Worm (Caenorhabditis elegans) whole organism, midembryonic: Measurements from ENCODE around the gene cyp-13A5.

ENCODE experiments used
- T22C8.4 ChIP-seq: fragments of 200-800 bp; sonication (Bioruptor generic); IDR thresholded peaks from 2 replicates; pipeline ENCODE4 v1.3.6; 2022; ENCODE audit warnings: missing genetic modification characterization, missing compliant biosample characterization
- cog-1 ChIP-seq: sonication (generic microtip); optimal IDR thresholded peaks from 2 replicates; lab custom pipeline; 2016; ENCODE audit warnings: missing genetic modification characterization, missing compliant biosample characterization
- flt-1 ChIP-seq: fragments of 200-800 bp; sonication (Bioruptor generic); IDR thresholded peaks from 2 replicates; pipeline ENCODE4 v1.3.6; 2022; ENCODE audit warnings: missing genetic modification characterization, missing compliant biosample characterization
- klf-2 ChIP-seq: fragments of 200-800 bp; sonication (Bioruptor generic); conservative IDR thresholded peaks from 2 replicates; pipeline ENCODE4 v1.3.6; 2022; ENCODE audit warnings: missing genetic modification reagents, missing genetic modification characterization, missing compliant biosample characterization
- med-1 ChIP-seq: sonication (generic microtip); optimal IDR thresholded peaks from 2 replicates; lab custom pipeline; 2017; ENCODE audit warnings: missing genetic modification characterization, mild to moderate bottlenecking, missing compliant biosample characterization, antibody characterized with exemption, missing genetic modification reagents; ENCODE audit not compliant: insufficient read depth
- ref-1 ChIP-seq: fragments of 200-800 bp; sonication (Bioruptor generic); conservative IDR thresholded peaks from 2 replicates; pipeline ENCODE4 v1.3.6; 2022; ENCODE audit warnings: missing genetic modification reagents, missing genetic modification characterization, missing compliant biosample characterization
- tab-1 ChIP-seq: fragments of 200-800 bp; sonication (Bioruptor generic); IDR thresholded peaks from 2 replicates; pipeline ENCODE4 v1.3.6; 2022; ENCODE audit warnings: missing genetic modification characterization, missing compliant biosample characterization
- ztf-23 ChIP-seq: fragments of 200-800 bp; sonication (Bioruptor generic); IDR thresholded peaks from 2 replicates; pipeline ENCODE4 v1.3.6; 2022; ENCODE audit warnings: missing genetic modification reagents, missing genetic modification characterization, missing compliant biosample characterization
- ztf-29 ChIP-seq: fragments of 200-800 bp; sonication (Bioruptor generic); IDR thresholded peaks from 2 replicates; pipeline ENCODE4 v1.3.6; 2022; ENCODE audit warnings: missing genetic modification reagents, missing genetic modification characterization, missing compliant biosample characterization

DNA sequence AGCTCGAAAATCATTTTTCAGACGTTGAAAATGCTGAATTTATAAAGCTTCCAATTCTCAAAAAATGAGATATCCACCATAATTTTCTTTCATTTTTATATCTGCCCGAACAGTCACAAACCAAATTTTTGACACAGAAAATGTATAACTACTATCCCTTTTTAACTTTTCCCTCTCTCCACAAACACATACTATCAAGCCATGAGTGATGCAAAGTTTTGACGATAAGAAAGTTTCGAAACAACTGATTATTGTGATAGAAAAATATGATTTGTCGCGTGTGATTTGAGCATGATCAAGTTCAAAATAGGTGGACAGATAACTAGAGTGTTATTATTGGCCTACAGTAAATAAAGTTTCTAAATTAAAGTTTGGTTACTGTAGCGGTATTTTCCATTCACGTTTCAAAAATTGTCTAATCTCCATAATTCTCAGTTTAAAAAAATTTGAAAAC is 7.4 kb upstream of the cyp-13A5 start, which contains the start of gene cyp-13A8:
- no peak for TF ChIP-seq ref-1 (GFP tag; lab: Robert Waterston, UW)
- no peak for TF ChIP-seq klf-2
- TF ChIP-seq flt-1 = no peak
- TF ChIP-seq ztf-23 (GFP tag; lab: Robert Waterston, UW) = no peak
- no peak for TF ChIP-seq med-1 (GFP tag; lab: Kevin White, UChicago)
- TF ChIP-seq tab-1 (GFP tag; lab: Robert Waterston, UW) = no peak
- TF ChIP-seq cog-1 (tag; lab: Kevin White, UChicago) = no peak
- no peak for TF ChIP-seq ztf-29
- no peak for TF ChIP-seq T22C8.4
